Worm (Caenorhabditis elegans): ENCODE data around the gene sri-45.
"Not testable (repeated sequence)": the region's sequence is repeated elsewhere in the genome, so short reads cannot be mapped to it uniquely, and the experiment has no call there.

The sri-45 gene

DNA sequence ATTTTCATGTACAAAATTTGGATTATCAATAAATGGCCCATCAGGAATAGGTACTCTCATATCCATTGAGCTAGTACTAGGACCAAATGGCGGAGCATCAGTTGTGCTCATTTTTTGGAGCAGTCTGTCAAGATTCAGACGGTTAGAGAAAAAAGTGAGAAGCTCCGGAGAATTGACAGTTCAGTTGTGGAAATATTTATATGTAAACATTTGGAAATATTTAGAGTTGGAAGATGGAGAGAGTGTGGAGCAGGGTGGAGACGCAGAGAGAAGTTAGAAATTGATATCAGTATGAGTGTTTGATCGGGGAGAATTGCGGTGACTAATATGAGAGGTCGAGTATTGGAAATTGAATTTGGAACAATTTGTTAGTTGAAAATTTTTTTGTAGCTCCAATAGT lies 40.5 kb downstream of the sri-45 start (continued):
- TF ChIP-seq egl-44 (GFP tag; IDR thresholded peaks at IDR 0.05) (no peak), ztf-28 (GFP tag; IDR thresholded peaks at IDR 0.05) (no peak), ceh-91 (GFP tag; IDR thresholded peaks at IDR 0.05) (no peak), die-1 (tag; optimal IDR thresholded peaks at IDR 0.05) (no peak), hmg-1.2 (GFP tag; IDR thresholded peaks at IDR 0.05) (peak; percentile 73; the same call in 1 of the 2 replicates), pbrm-1 (GFP tag; IDR thresholded peaks at IDR 0.05) (no peak), sdz-38 (tag; optimal IDR thresholded peaks at IDR 0.05) (no peak), ceh-58 (GFP tag; IDR thresholded peaks at IDR 0.05) (no peak), T26A5.8 (tag; optimal IDR thresholded peaks at IDR 0.05) (no peak), B0336.3 (GFP tag; IDR thresholded peaks at IDR 0.05) (no peak), ceh-79 (tag; optimal IDR thresholded peaks at IDR 0.05) (no peak), Y53G8AR.9 (GFP tag; conservative IDR thresholded peaks at IDR 0.05) (no peak), F55B11.4 (tag; optimal IDR thresholded peaks at IDR 0.05; ENCODE audit: borderline replicate concordance, insufficient read depth) (no peak), mes-4 (tag; optimal IDR thresholded peaks at IDR 0.05) (no peak), B0035.1 (tag; optimal IDR thresholded peaks at IDR 0.05) (no peak), bed-1 (GFP tag; IDR thresholded peaks at IDR 0.05) (no peak), hmg-20 (GFP tag; IDR thresholded peaks at IDR 0.05) (no peak), pha-4 (tag; optimal IDR thresholded peaks at IDR 0.05) (peak; percentile 68), ZK185.1 (tag; optimal IDR thresholded peaks at IDR 0.05; ENCODE audit: poor library complexity, severe bottlenecking) (no peak), madf-3 (GFP tag; IDR thresholded peaks at IDR 0.05) (no peak), lin-54 (GFP tag; optimal IDR thresholded peaks at IDR 0.05) (no peak)

DNA sequence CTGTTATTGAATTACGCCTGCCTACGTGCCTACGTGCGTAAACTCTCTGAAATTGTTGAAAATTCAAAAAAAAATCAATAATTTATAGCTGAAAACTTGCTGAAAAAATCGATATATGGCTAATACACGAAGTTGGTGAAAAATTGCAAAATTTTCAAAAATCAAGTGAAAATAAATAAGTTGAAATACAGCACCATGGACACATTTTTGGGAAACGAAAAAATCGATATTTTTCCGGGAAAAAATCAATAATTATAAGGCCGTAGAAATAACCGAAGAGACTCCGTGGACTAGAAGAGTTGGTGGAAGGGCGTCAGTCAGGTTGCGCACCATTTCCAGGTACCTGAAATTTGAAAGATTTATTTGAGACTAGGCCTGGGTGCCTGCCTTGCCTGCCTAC lies 46.9 kb downstream of the sri-45 start:
- TF ChIP-seq snpc-4 (GFP tag; optimal IDR thresholded peaks at IDR 0.05): no peak
- no peak for TF ChIP-seq snpc-4 (tag; optimal IDR thresholded peaks at IDR 0.05)
- TF ChIP-seq egl-18 (GFP tag; IDR thresholded peaks at IDR 0.05): no peak

DNA sequence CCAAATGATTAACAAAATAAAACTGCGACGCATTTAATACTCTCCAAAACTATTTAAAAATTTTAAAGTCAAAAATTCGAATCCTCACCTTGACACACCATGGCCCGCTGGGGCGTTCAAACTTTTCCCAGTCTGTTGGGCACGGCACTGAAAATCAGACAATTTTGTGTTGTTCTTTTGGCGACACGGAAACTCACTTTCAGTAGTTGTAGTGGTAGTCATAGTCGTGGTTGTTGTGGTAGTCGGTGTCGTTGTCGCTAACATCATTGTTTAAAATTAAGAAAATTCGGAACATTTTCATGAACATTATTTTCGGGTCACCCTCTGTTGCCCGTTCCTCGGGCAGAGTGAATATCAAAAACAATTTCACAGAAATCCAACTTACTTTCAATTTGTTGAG lies 49.2 kb downstream of the sri-45 start, which contains the start of gene clec-118:
clec-118 (minus strand) TSS at position 101 of the 400 bp plus-strand sequence.
- not testable (repeated sequence) for TF ChIP-seq let-607, F52B5.7, nhr-90 (tag; optimal IDR thresholded peaks at IDR 0.05)
